Worm (Caenorhabditis elegans) whole organism, L1 larva: Measurements from ENCODE around the gene T10F2.2.

ENCODE experiments used
- C04F5.9 ChIP-seq: sonication (generic microtip); optimal IDR thresholded peaks from 2 replicates; lab custom pipeline; 2016; ENCODE audit warnings: missing genetic modification characterization, missing compliant biosample characterization
- C16A3.4 ChIP-seq: fragments of 150-350 bp; optimal IDR thresholded peaks from 2 replicates; lab custom pipeline; 2014; ENCODE audit warnings: missing biosample characterization, missing genetic modification characterization
- C34B4.2 ChIP-seq: sonication (generic microtip); optimal IDR thresholded peaks from 2 replicates; lab custom pipeline; 2017; ENCODE audit warnings: mild to moderate bottlenecking, missing genetic modification characterization, missing compliant biosample characterization
- F16B12.6 ChIP-seq: fragments of 150-350 bp; optimal IDR thresholded peaks from 2 replicates; lab custom pipeline; 2014; ENCODE audit warnings: missing biosample characterization, missing genetic modification characterization
- ceh-8 ChIP-seq: fragments of 200-800 bp; sonication (Bioruptor generic); optimal IDR thresholded peaks from 2 replicates; lab custom pipeline; 2018; ENCODE audit warnings: mild to moderate bottlenecking, missing genetic modification characterization, moderate library complexity, missing compliant biosample characterization
- ceh-82 ChIP-seq, 3 experiments: fragments of 150-350 bp in 1 of 3; sonication (generic microtip) in 2 of 3; optimal IDR thresholded peaks; 2 replicates each; lab custom pipeline; 2014 to 2017; ENCODE audit warnings: missing biosample characterization in 3 of 3, missing genetic modification characterization in 3 of 3
- ceh-88 ChIP-seq: fragments of 200-800 bp; sonication (Bioruptor generic); IDR thresholded peaks from 2 replicates; pipeline ENCODE4 v1.3.6; 2022; ENCODE audit warnings: missing genetic modification characterization, missing compliant biosample characterization
- efl-1 ChIP-seq, 4 experiments: fragments of 150-350 bp; optimal IDR thresholded peaks in 3 of 4; peaks in 1 of 4; 1 replicate in 1 of 4; 2 replicates in 3 of 4; lab custom pipeline; 2014; ENCODE audit warnings: missing biosample characterization in 2 of 4, missing genetic modification characterization in 2 of 4, missing genetic modification reagents in 2 of 4
- egl-27 ChIP-seq, 2 experiments: fragments of 150-350 bp in 1 of 2; sonication (generic microtip); optimal IDR thresholded peaks; 3 replicates each; lab custom pipeline; 2017 to 2018; ENCODE audit warnings: missing biosample characterization in 2 of 2, missing genetic modification characterization in 2 of 2, missing genetic modification reagents in 2 of 2
- elt-2 ChIP-seq: sonication (generic microtip); optimal IDR thresholded peaks from 2 replicates; lab custom pipeline; 2016; ENCODE audit warnings: missing genetic modification characterization, mild to moderate bottlenecking, inconsistent platforms, missing compliant biosample characterization, missing genetic modification reagents
- ets-5 ChIP-seq: fragments of 200-800 bp; sonication (Bioruptor generic); IDR thresholded peaks from 2 replicates; pipeline ENCODE4 v1.3.6; 2022; ENCODE audit warnings: missing genetic modification characterization, missing compliant biosample characterization
- fkh-10 ChIP-seq: sonication (generic microtip); optimal IDR thresholded peaks from 2 replicates; lab custom pipeline; 2017; ENCODE audit warnings: missing biosample characterization, missing genetic modification reagents, missing genetic modification characterization
- hlh-17 ChIP-seq: fragments of 200-800 bp; sonication (Bioruptor generic); optimal IDR thresholded peaks from 2 replicates; lab custom pipeline; 2018; ENCODE audit warnings: missing genetic modification characterization, mild to moderate bottlenecking, missing compliant biosample characterization, moderate library complexity, borderline replicate concordance
- isw-1 ChIP-seq: fragments of 200-800 bp; sonication (Bioruptor generic); IDR thresholded peaks from 2 replicates; pipeline ENCODE4 v1.3.6; 2022; ENCODE audit warnings: missing genetic modification characterization, missing compliant biosample characterization
- jun-1 ChIP-seq: fragments of 150-350 bp; optimal IDR thresholded peaks from 2 replicates; lab custom pipeline; 2014; ENCODE audit warnings: missing biosample characterization, missing genetic modification reagents, missing genetic modification characterization
- lin-14 ChIP-seq: fragments of 200-800 bp; sonication (Bioruptor generic); optimal IDR thresholded peaks from 2 replicates; lab custom pipeline; 2018; ENCODE audit warnings: mild to moderate bottlenecking, missing genetic modification characterization, moderate library complexity, missing compliant biosample characterization
- lin-15B ChIP-seq: fragments of 150-350 bp; sonication (generic microtip); optimal IDR thresholded peaks from 3 replicates; lab custom pipeline; 2014; ENCODE audit warnings: missing biosample characterization, missing genetic modification characterization
- lin-35 ChIP-seq, 2 experiments: fragments of 150-350 bp; optimal IDR thresholded peaks; 2 replicates each; lab custom pipeline; 2014; ENCODE audit warnings: missing biosample characterization in 2 of 2, missing genetic modification characterization in 2 of 2, missing genetic modification reagents in 2 of 2
- lsy-2 ChIP-seq, 2 experiments: fragments of 150-350 bp; optimal IDR thresholded peaks; 2 replicates each; lab custom pipeline; 2014; ENCODE audit warnings: missing biosample characterization in 2 of 2, missing genetic modification characterization in 2 of 2
- mdl-1 ChIP-seq, 2 experiments: fragments of 150-350 bp; optimal IDR thresholded peaks; 2 replicates each; lab custom pipeline; 2014 to 2017; ENCODE audit warnings: missing biosample characterization in 2 of 2, missing genetic modification characterization in 2 of 2, inconsistent platforms in 1 of 2
- mep-1 ChIP-seq: fragments of 150-350 bp; optimal IDR thresholded peaks from 2 replicates; lab custom pipeline; 2014; ENCODE audit warnings: missing biosample characterization, missing genetic modification characterization
- nhr-11 ChIP-seq: fragments of 150-350 bp; optimal IDR thresholded peaks from 2 replicates; lab custom pipeline; 2014; ENCODE audit warnings: missing biosample characterization, missing genetic modification characterization
- nhr-20 ChIP-seq: sonication (generic microtip); optimal IDR thresholded peaks from 2 replicates; lab custom pipeline; 2016; ENCODE audit warnings: mild to moderate bottlenecking, missing genetic modification characterization, missing compliant biosample characterization
- nhr-237 ChIP-seq: fragments of 150-350 bp; optimal IDR thresholded peaks from 2 replicates; lab custom pipeline; 2014; ENCODE audit warnings: missing biosample characterization, missing genetic modification characterization
- nhr-28 ChIP-seq: fragments of 150-350 bp; optimal IDR thresholded peaks from 2 replicates; lab custom pipeline; 2014; ENCODE audit warnings: missing biosample characterization, missing genetic modification characterization
- nhr-71 ChIP-seq: sonication (generic microtip); optimal IDR thresholded peaks from 2 replicates; lab custom pipeline; 2016; ENCODE audit warnings: mild to moderate bottlenecking, missing genetic modification characterization, moderate library complexity, missing compliant biosample characterization
- nhr-77 ChIP-seq: fragments of 150-350 bp; optimal IDR thresholded peaks from 2 replicates; lab custom pipeline; 2014; ENCODE audit warnings: missing biosample characterization, missing genetic modification characterization
- nhr-85 ChIP-seq: sonication (generic microtip); peaks from one replicate; lab custom pipeline; 2016; ENCODE audit warnings: missing genetic modification characterization, inconsistent platforms, missing compliant biosample characterization
- pqm-1 ChIP-seq: sonication (generic microtip); optimal IDR thresholded peaks from 3 replicates; lab custom pipeline; 2017; ENCODE audit warnings: missing biosample characterization, missing genetic modification characterization
- sup-37 ChIP-seq: fragments of 200-800 bp; sonication (Bioruptor generic); optimal IDR thresholded peaks from 2 replicates; lab custom pipeline; 2018; ENCODE audit warnings: mild to moderate bottlenecking, missing genetic modification characterization, missing compliant biosample characterization
- tbx-2 ChIP-seq: sonication (generic microtip); optimal IDR thresholded peaks from 2 replicates; lab custom pipeline; 2016; ENCODE audit warnings: missing genetic modification characterization, missing compliant biosample characterization
- tlp-1 ChIP-seq: fragments of 150-350 bp; optimal IDR thresholded peaks from 2 replicates; lab custom pipeline; 2014; ENCODE audit warnings: missing biosample characterization, missing genetic modification characterization
- unc-86 ChIP-seq: sonication (generic microtip); optimal IDR thresholded peaks from 2 replicates; lab custom pipeline; 2016; ENCODE audit warnings: missing genetic modification characterization, missing compliant biosample characterization
- xbp-1 ChIP-seq: sonication (generic microtip); optimal IDR thresholded peaks from 2 replicates; lab custom pipeline; 2016; ENCODE audit warnings: missing genetic modification characterization, missing compliant biosample characterization
- ztf-11 ChIP-seq, 2 experiments: sonication (generic microtip); optimal IDR thresholded peaks; 2 replicates each; lab custom pipeline; 2016 to 2017; ENCODE audit warnings: missing genetic modification characterization in 2 of 2, missing biosample characterization in 1 of 2, missing compliant biosample characterization in 1 of 2

The T10F2.2 gene

DNA sequence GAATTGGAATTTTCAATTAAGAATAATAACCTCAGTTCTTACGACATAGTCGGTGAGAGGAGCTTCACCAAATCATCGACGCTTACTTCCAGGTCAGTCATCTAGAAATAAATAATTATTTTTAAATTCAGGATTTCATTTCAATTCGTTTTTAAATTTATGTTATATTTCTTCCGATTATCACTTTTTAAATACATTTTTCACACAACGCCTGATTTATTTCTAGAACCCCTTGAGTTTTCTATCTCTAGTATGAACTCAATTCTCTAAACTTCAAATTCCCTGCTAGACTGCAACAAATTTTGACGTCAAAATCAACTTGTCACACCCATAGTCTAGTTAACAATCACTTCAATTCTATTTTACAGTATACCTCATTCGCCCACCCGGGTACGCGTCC is 15.6 kb downstream of the T10F2.2 start, which contains the start of gene Y54H5A.2:
Y54H5A.2 (minus strand) TSS at position 101 of the 400 bp plus-strand sequence.
- TF ChIP-seq tbx-2 (tag; lab: Kevin White, UChicago): no peak
- TF ChIP-seq sup-37: no peak
- no peak for TF ChIP-seq xbp-1 (tag; lab: Kevin White, UChicago)
- TF ChIP-seq unc-86 (tag; lab: Kevin White, UChicago): no peak
- no peak for TF ChIP-seq lsy-2 (tag; optimal IDR thresholded peaks at IDR 0.05; lab: Kevin White, UChicago)
- no peak for TF ChIP-seq C16A3.4 (tag; lab: Kevin White, UChicago)
- no peak for TF ChIP-seq hlh-17 (GFP tag; lab: Kevin White, UChicago)
- TF ChIP-seq mep-1 (tag; lab: Kevin White, UChicago): no peak
- no peak for TF ChIP-seq ets-5 (GFP tag; lab: Robert Waterston, UW)

ce11 chrIII:5147445-5147844 is 17.7 kb downstream of the T10F2.2 start:
- TF ChIP-seq efl-1 (optimal IDR thresholded peaks at IDR 0.05; lab: Kevin White, UChicago) (no peak), efl-1 (GFP tag; optimal IDR thresholded peaks at IDR 0.05 in 1 of 2; lab: Kevin White, UChicago) (peak in 1 of 2 experiments; percentile 30), elt-2 (tag; lab: Kevin White, UChicago) (peak; percentile 44), C04F5.9 (tag; lab: Kevin White, UChicago) (no peak)

DNA sequence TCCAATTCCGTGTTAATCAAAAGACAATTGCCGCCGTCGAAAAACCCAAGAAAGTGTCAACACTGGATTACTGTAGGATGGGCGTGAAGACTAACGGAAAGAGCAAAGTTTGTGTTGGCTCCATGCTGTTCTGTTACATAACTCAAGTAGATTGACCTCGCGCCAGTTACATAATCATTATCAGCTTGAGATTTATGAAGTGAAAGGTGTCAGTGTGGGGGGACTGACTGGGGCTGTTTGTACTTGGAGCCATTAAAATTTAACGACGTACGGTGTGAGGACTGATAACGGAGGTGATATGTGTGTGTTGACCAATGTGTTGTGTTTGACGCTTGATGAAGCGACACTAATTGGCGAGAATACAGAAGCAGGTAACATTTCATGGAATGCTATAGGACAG is 18.4 kb downstream of the T10F2.2 start:
- TF ChIP-seq efl-1 (optimal IDR thresholded peaks at IDR 0.05; lab: Kevin White, UChicago) (no peak), efl-1 (GFP tag; optimal IDR thresholded peaks at IDR 0.05 in 1 of 2; lab: Kevin White, UChicago) (peak in 1 of 2 experiments; percentile 85), elt-2 (tag; lab: Kevin White, UChicago) (peak; percentile 51), lin-35 (GFP tag; optimal IDR thresholded peaks at IDR 0.05; lab: Kevin White, UChicago) (peak in 1 of 2 experiments; percentile 2), ceh-82 (tag; optimal IDR thresholded peaks at IDR 0.05; lab: Kevin White, UChicago) (no peak)

DNA sequence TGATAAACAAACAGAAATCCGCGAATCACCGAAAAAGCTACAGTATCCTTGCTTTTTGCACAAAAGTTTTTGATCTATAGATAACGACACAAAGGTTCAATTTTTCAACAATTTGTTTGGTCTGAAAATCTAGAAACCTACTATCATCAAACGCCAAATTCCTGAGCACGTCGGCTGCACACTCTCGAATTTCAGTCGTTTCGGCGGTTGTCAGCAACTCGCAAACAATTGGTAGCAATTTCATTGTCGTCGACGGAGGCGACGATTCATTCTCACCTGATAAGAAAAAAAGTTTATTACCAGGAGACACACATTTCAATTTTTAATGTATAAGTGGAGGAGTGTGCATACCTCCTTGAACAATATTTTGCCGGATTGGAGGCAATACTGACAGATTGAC is 19.2 kb downstream of the T10F2.2 start:
- TF ChIP-seq pqm-1: no peak
- TF ChIP-seq jun-1 (tag; lab: Kevin White, UChicago): no peak
- TF ChIP-seq elt-2 (tag; lab: Kevin White, UChicago): peak; percentile 11
- TF ChIP-seq efl-1 (optimal IDR thresholded peaks at IDR 0.05; lab: Kevin White, UChicago): no peak
- TF ChIP-seq efl-1 (GFP tag; optimal IDR thresholded peaks at IDR 0.05 in 1 of 2; lab: Kevin White, UChicago): peak in 1 of 2 experiments; percentile 92
- TF ChIP-seq ceh-8 (GFP tag; lab: Kevin White, UChicago): no peak

DNA sequence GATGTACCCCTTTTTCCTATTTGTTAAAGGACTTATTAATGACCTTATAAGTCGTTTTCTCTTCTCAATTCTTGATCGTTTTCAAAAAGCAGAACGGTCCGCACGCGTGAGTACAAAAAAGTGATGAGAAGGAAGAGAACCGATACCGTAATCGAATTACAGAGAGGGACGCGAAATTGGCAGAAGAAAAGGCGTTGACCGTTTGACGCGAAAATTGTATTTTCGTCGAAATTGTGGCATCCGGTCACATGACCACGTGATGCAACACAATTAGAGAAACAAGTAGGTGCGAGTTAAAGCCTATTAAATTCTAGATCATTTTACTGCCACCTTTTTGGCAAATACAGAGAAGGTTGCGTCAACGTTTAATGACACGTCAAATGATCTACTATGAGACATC is 20.9 kb downstream of the T10F2.2 start:
- TF ChIP-seq lin-14 (GFP tag; lab: Kevin White, UChicago): peak; percentile 25
- TF ChIP-seq tbx-2 (tag; lab: Kevin White, UChicago): peak; percentile 89
- no peak for TF ChIP-seq C34B4.2
- no peak for TF ChIP-seq efl-1 (optimal IDR thresholded peaks at IDR 0.05; lab: Kevin White, UChicago)
- peak in 1 of 2 experiments; percentile 36 for TF ChIP-seq efl-1 (GFP tag; optimal IDR thresholded peaks at IDR 0.05 in 1 of 2; lab: Kevin White, UChicago)
- no peak for TF ChIP-seq nhr-237 (tag; lab: Kevin White, UChicago)
- peak; percentile 4 for TF ChIP-seq nhr-20 (tag; lab: Kevin White, UChicago)
- TF ChIP-seq nhr-85: peak; percentile 68
- no peak for TF ChIP-seq lin-15B (tag; lab: Kevin White, UChicago)
- TF ChIP-seq nhr-71 (tag; lab: Kevin White, UChicago): peak; percentile 3

ce11 chrIII:5143520-5143919 is 21.6 kb downstream of the T10F2.2 start:
- TF ChIP-seq ceh-82 (tag; optimal IDR thresholded peaks at IDR 0.05; lab: Kevin White, UChicago) (no peak), isw-1 (no peak), mdl-1 (tag; optimal IDR thresholded peaks at IDR 0.05; lab: Kevin White, UChicago) (no peak), ceh-88 (GFP tag; lab: Robert Waterston, UW) (no peak), tlp-1 (tag; lab: Kevin White, UChicago) (no peak), sup-37 (no peak), unc-86 (tag; lab: Kevin White, UChicago) (no peak), nhr-77 (tag; lab: Kevin White, UChicago) (no peak), nhr-11 (tag; lab: Kevin White, UChicago) (no peak), F16B12.6 (tag; lab: Kevin White, UChicago) (no peak), fkh-10 (GFP tag; lab: Kevin White, UChicago) (no peak), egl-27 (tag; optimal IDR thresholded peaks at IDR 0.05; lab: Kevin White, UChicago) (no peak), ceh-8 (GFP tag; lab: Kevin White, UChicago) (no peak), mep-1 (tag; lab: Kevin White, UChicago) (no peak), nhr-28 (tag; lab: Kevin White, UChicago) (no peak), ztf-11 (tag; optimal IDR thresholded peaks at IDR 0.05; lab: Kevin White, UChicago) (no peak)
